Fruit fly (Drosophila melanogaster): Measurements from ENCODE around the gene Ctr1A.

dm6 chrX:6678635-6679501, 17.4 kb downstream of the Ctr1A start, which contains the start of gene ND-ASHI:
- TF ChIP-seq h (optimal IDR thresholded peaks at IDR 0.05) (no peak), psq (optimal IDR thresholded peaks at IDR 0.05) (no peak), Sin3A (optimal IDR thresholded peaks at IDR 0.05) (no peak), Myc (optimal IDR thresholded peaks at IDR 0.05) (no peak)
